Fruit fly (Drosophila melanogaster) whole organism, embryonic: ENCODE results near the gene Calr.

Experiments used
- Atf3 ChIP-seq: fragments of 200-800 bp; sonication (Bioruptor generic); optimal IDR thresholded peaks from 3 replicates; lab custom pipeline; 2016; ENCODE audit warnings: missing biosample characterization, missing genetic modification characterization
- Atf6 ChIP-seq: fragments of 200-800 bp; sonication (Bioruptor generic); IDR thresholded peaks from 2 replicates; pipeline ENCODE4 v1.3.6; 2022; ENCODE audit warnings: missing biosample characterization, missing genetic modification characterization
- CG10654 ChIP-seq: fragments of 200-800 bp; sonication (Bioruptor generic); optimal IDR thresholded peaks from 2 replicates; lab custom pipeline; 2016; ENCODE audit warnings: missing biosample characterization, missing genetic modification characterization
- CG11093 ChIP-seq: fragments of 200-800 bp; sonication (Bioruptor generic); IDR thresholded peaks from 3 replicates; pipeline ENCODE4 v1.3.6; 2022; ENCODE audit warnings: missing biosample characterization, missing genetic modification characterization
- CG11456 ChIP-seq: fragments of 200-800 bp; sonication (Bioruptor generic); IDR thresholded peaks from 3 replicates; pipeline ENCODE4 v1.3.6; 2022; ENCODE audit warnings: missing biosample characterization, missing genetic modification characterization
- CG12942 ChIP-seq: fragments of 200-800 bp; sonication (Bioruptor generic); optimal IDR thresholded peaks from 3 replicates; lab custom pipeline; 2016; ENCODE audit warnings: missing biosample characterization, missing genetic modification characterization
- CG13296 ChIP-seq: fragments of 200-800 bp; sonication (Bioruptor generic); optimal IDR thresholded peaks from 3 replicates; lab custom pipeline; 2018; ENCODE audit warnings: missing biosample characterization, mild to moderate bottlenecking, missing genetic modification characterization
- CG14710 ChIP-seq: fragments of 200-800 bp; sonication (Bioruptor generic); optimal IDR thresholded peaks from 3 replicates; lab custom pipeline; 2019; ENCODE audit warnings: missing biosample characterization, mild to moderate bottlenecking, missing genetic modification characterization, moderate library complexity
- CG16815 ChIP-seq: fragments of 200-800 bp; sonication (Bioruptor generic); optimal IDR thresholded peaks from 3 replicates; lab custom pipeline; 2017; ENCODE audit warnings: missing biosample characterization, mild to moderate bottlenecking, missing genetic modification characterization
- CG17186 ChIP-seq: fragments of 200-800 bp; sonication (Bioruptor generic); optimal IDR thresholded peaks from 3 replicates; lab custom pipeline; 2017; ENCODE audit warnings: missing biosample characterization, missing genetic modification reagents, missing genetic modification characterization
- CG2116 ChIP-seq: fragments of 200-800 bp; sonication (Bioruptor generic); optimal IDR thresholded peaks from 3 replicates; lab custom pipeline; 2018; ENCODE audit warnings: missing biosample characterization, mild to moderate bottlenecking, missing genetic modification characterization
- CG4404 ChIP-seq: fragments of 200-800 bp; sonication (Bioruptor generic); IDR thresholded peaks from 2 replicates; pipeline ENCODE4 v1.3.6; 2022; ENCODE audit warnings: missing biosample characterization, missing genetic modification characterization
- CG4820 ChIP-seq: fragments of 200-800 bp; sonication (Bioruptor generic); optimal IDR thresholded peaks from 3 replicates; lab custom pipeline; 2016; ENCODE audit warnings: missing biosample characterization, missing genetic modification characterization
- CG4854 ChIP-seq: fragments of 200-800 bp; sonication (Bioruptor generic); optimal IDR thresholded peaks from 2 replicates; lab custom pipeline; 2016; ENCODE audit warnings: missing biosample characterization, missing genetic modification characterization, inconsistent platforms
- CG6791 ChIP-seq: fragments of 200-800 bp; sonication (Bioruptor generic); IDR thresholded peaks from 3 replicates; pipeline ENCODE4 v1.3.6; 2022; ENCODE audit warnings: missing biosample characterization, missing genetic modification characterization; ENCODE audit not compliant: partially characterized antibody
- CG7786 ChIP-seq: fragments of 200-800 bp; sonication (Bioruptor generic); optimal IDR thresholded peaks from 2 replicates; lab custom pipeline; 2016; ENCODE audit warnings: missing biosample characterization, missing genetic modification characterization
- D ChIP-seq, 2 experiments: fragments of 200-800 bp in 1 of 2; fragments of >200 bp in 1 of 2; sonication (Bioruptor generic) in 1 of 2; optimal IDR thresholded peaks; 2 replicates in 1 of 2; 3 replicates in 1 of 2; lab custom pipeline; 2017; ENCODE audit warnings: mild to moderate bottlenecking in 1 of 2, missing biosample characterization in 1 of 2, missing genetic modification characterization in 1 of 2, missing genetic modification reagents in 1 of 2
- D19A ChIP-seq: fragments of 200-800 bp; optimal IDR thresholded peaks from 3 replicates; lab custom pipeline; 2019; ENCODE audit warnings: missing biosample characterization, mild to moderate bottlenecking, missing genetic modification characterization, moderate library complexity
- Dip3 ChIP-seq: fragments of 200-800 bp; sonication (Bioruptor generic); optimal IDR thresholded peaks from 3 replicates; lab custom pipeline; 2016; ENCODE audit warnings: missing biosample characterization, missing genetic modification characterization
- Doc2 ChIP-seq: fragments of 200-800 bp; sonication (Bioruptor generic); IDR thresholded peaks from 2 replicates; pipeline ENCODE4 v1.3.6; 2022; ENCODE audit warnings: missing biosample characterization, missing genetic modification characterization
- Drgx ChIP-seq: fragments of 200-800 bp; sonication (Bioruptor generic); IDR thresholded peaks from 2 replicates; pipeline ENCODE4 v1.3.6; 2022; ENCODE audit warnings: missing biosample characterization, missing genetic modification characterization
- Med ChIP-seq: fragments of 200-800 bp; sonication (Bioruptor generic); peaks from one replicate; lab custom pipeline; 2016; ENCODE audit warnings: missing biosample characterization, missing genetic modification characterization, mild to moderate bottlenecking, inconsistent platforms, moderate library complexity
- Mes4 ChIP-seq: fragments of 200-800 bp; sonication (Bioruptor generic); optimal IDR thresholded peaks from 2 replicates; lab custom pipeline; 2016; ENCODE audit warnings: missing biosample characterization, missing genetic modification characterization
- Myb ChIP-seq: fragments of 200-800 bp; sonication (Bioruptor generic); optimal IDR thresholded peaks from 2 replicates; lab custom pipeline; 2016; ENCODE audit warnings: missing biosample characterization, missing genetic modification characterization
- Optix ChIP-seq: fragments of 200-800 bp; sonication (Bioruptor generic); IDR thresholded peaks from 3 replicates; pipeline ENCODE4 v1.3.6; 2022; ENCODE audit warnings: missing biosample characterization, missing genetic modification characterization
- Poxn ChIP-seq: fragments of 200-800 bp; sonication (Bioruptor generic); IDR thresholded peaks from 2 replicates; pipeline ENCODE4 v1.3.6; 2022; ENCODE audit warnings: missing biosample characterization, missing genetic modification characterization
- Sin3A ChIP-seq: fragments of >200 bp; optimal IDR thresholded peaks from 2 replicates; lab custom pipeline; 2018
- Spps ChIP-seq: fragments of 200-800 bp; sonication (Bioruptor generic); optimal IDR thresholded peaks from 2 replicates; lab custom pipeline; 2018; ENCODE audit warnings: missing biosample characterization, mild to moderate bottlenecking, missing genetic modification characterization
- TFAM ChIP-seq: fragments of 200-800 bp; sonication (Bioruptor generic); optimal IDR thresholded peaks from 2 replicates; lab custom pipeline; 2017; ENCODE audit warnings: missing biosample characterization, missing genetic modification characterization, inconsistent platforms
- Vsx1 ChIP-seq: fragments of 200-800 bp; sonication (Bioruptor generic); optimal IDR thresholded peaks from 2 replicates; lab custom pipeline; 2017; ENCODE audit warnings: missing biosample characterization, mild to moderate bottlenecking, missing genetic modification characterization, missing genetic modification reagents
- ab ChIP-seq: fragments of 200-800 bp; sonication (Bioruptor generic); optimal IDR thresholded peaks from 2 replicates; lab custom pipeline; 2016; ENCODE audit warnings: missing biosample characterization, missing genetic modification characterization
- abd-A ChIP-seq: fragments of 200-800 bp; sonication (Bioruptor generic); optimal IDR thresholded peaks from 3 replicates; lab custom pipeline; 2019; ENCODE audit warnings: missing biosample characterization, mild to moderate bottlenecking, missing genetic modification characterization, moderate library complexity
- ara ChIP-seq: fragments of 200-800 bp; sonication (Bioruptor generic); IDR thresholded peaks from 2 replicates; pipeline ENCODE4 v1.3.6; 2022; ENCODE audit warnings: missing biosample characterization, missing genetic modification characterization
- ash1 ChIP-seq: fragments of 200-800 bp; sonication (Bioruptor generic); optimal IDR thresholded peaks from 2 replicates; lab custom pipeline; 2018; ENCODE audit warnings: missing biosample characterization, mild to moderate bottlenecking, missing genetic modification characterization
- fd3F ChIP-seq: fragments of 200-800 bp; sonication (Bioruptor generic); optimal IDR thresholded peaks from 2 replicates; lab custom pipeline; 2018; ENCODE audit warnings: missing biosample characterization, mild to moderate bottlenecking, missing genetic modification characterization, moderate library complexity
- gsb-n ChIP-seq: fragments of 200-800 bp; sonication (Bioruptor generic); optimal IDR thresholded peaks from 3 replicates; lab custom pipeline; 2018; ENCODE audit warnings: missing biosample characterization, mild to moderate bottlenecking, missing genetic modification characterization
- jigr1 ChIP-seq: fragments of 200-800 bp; sonication (Bioruptor generic); IDR thresholded peaks from 3 replicates; pipeline ENCODE4 v1.3.6; 2022; ENCODE audit warnings: missing biosample characterization, missing genetic modification characterization
- kah ChIP-seq: fragments of 200-800 bp; sonication (Bioruptor generic); optimal IDR thresholded peaks from 2 replicates; lab custom pipeline; 2018; ENCODE audit warnings: missing biosample characterization, mild to moderate bottlenecking, missing genetic modification characterization
- maf-S ChIP-seq: fragments of 200-800 bp; sonication (Bioruptor generic); optimal IDR thresholded peaks from 2 replicates; lab custom pipeline; 2016; ENCODE audit warnings: missing biosample characterization, missing genetic modification characterization
- mld ChIP-seq: fragments of 200-800 bp; sonication (Bioruptor generic); IDR thresholded peaks from 3 replicates; pipeline ENCODE4 v1.3.6; 2022; ENCODE audit warnings: missing biosample characterization, missing genetic modification characterization; ENCODE audit not compliant: partially characterized antibody
- oc ChIP-seq: fragments of 200-800 bp; sonication (Bioruptor generic); optimal IDR thresholded peaks from 2 replicates; lab custom pipeline; 2018; ENCODE audit warnings: missing biosample characterization, mild to moderate bottlenecking, missing genetic modification characterization, moderate library complexity
- otp ChIP-seq: fragments of 200-800 bp; sonication (Bioruptor generic); IDR thresholded peaks from 3 replicates; pipeline ENCODE4, ENCODE4 v1.3.6; 2022; ENCODE audit warnings: missing biosample characterization, missing genetic modification characterization
- pb ChIP-seq: fragments of 200-800 bp; sonication (Bioruptor generic); optimal IDR thresholded peaks from 3 replicates; lab custom pipeline; 2016; ENCODE audit warnings: missing biosample characterization, missing genetic modification characterization
- pros ChIP-seq: fragments of 200-800 bp; sonication (Bioruptor generic); optimal IDR thresholded peaks from 3 replicates; lab custom pipeline; 2019; ENCODE audit warnings: missing biosample characterization, mild to moderate bottlenecking, missing genetic modification characterization, moderate library complexity
- psq ChIP-seq: fragments of 200-800 bp; sonication (Bioruptor generic); optimal IDR thresholded peaks from 2 replicates; lab custom pipeline; 2017; ENCODE audit warnings: missing biosample characterization, missing genetic modification characterization
- row ChIP-seq: fragments of 200-800 bp; sonication (Bioruptor generic); IDR thresholded peaks from 3 replicates; pipeline ENCODE4 v1.3.6; 2022; ENCODE audit warnings: missing biosample characterization, missing genetic modification characterization
- scrt ChIP-seq: fragments of 200-800 bp; sonication (Bioruptor generic); optimal IDR thresholded peaks from 2 replicates; lab custom pipeline; 2018; ENCODE audit warnings: missing biosample characterization, mild to moderate bottlenecking, missing genetic modification characterization, moderate library complexity
- seq ChIP-seq: fragments of 200-800 bp; sonication (Bioruptor generic); IDR thresholded peaks from 2 replicates; pipeline ENCODE4 v1.3.6; 2022; ENCODE audit warnings: missing biosample characterization, missing genetic modification characterization
- shn ChIP-seq: fragments of 200-800 bp; sonication (Bioruptor generic); optimal IDR thresholded peaks from 3 replicates; lab custom pipeline; 2016; ENCODE audit warnings: missing biosample characterization, missing genetic modification characterization
- unc-4 ChIP-seq: fragments of 200-800 bp; sonication (Bioruptor generic); IDR thresholded peaks from 2 replicates; pipeline ENCODE4 v1.3.6; 2022; ENCODE audit warnings: missing biosample characterization, missing genetic modification characterization; ENCODE audit not compliant: partially characterized antibody
- z ChIP-seq: fragments of 200-800 bp; sonication (Bioruptor generic); IDR thresholded peaks from 3 replicates; pipeline ENCODE4 v1.3.6; 2022; ENCODE audit warnings: missing biosample characterization, missing genetic modification characterization
- zen ChIP-seq: fragments of 200-800 bp; sonication (Bioruptor generic); optimal IDR thresholded peaks from 3 replicates; lab custom pipeline; 2018; ENCODE audit warnings: missing biosample characterization, mild to moderate bottlenecking, missing genetic modification characterization, moderate library complexity

Calr gene

DNA sequence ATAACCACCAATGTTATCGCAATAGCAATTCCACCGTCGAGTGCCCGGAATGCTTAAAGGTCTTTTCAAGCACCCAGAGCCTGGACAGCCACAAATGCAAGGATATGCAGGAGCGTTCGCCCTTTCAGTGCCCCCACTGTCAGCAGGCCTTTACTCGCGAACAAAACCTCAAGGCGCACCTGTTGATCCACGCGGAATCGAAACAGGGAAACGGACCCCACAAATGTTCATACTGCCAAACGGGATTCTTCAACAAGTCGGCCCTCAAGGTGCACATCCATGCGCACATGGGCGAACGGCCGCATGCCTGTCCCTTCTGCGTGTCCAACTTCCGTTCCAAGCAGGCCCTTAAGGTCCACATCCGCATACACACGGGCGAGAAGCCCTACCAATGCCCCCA is 2.6 kb downstream of the Calr start:
- TF ChIP-seq psq (GFP tag; lab: Kevin White, UChicago) (no peak), shn (GFP tag; lab: Kevin White, UChicago) (no peak), Med (peak; percentile 67), scrt (peak; percentile 40), oc (no peak), Atf3 (GFP tag; lab: Kevin White, UChicago) (no peak), CG16815 (no peak), Optix (GFP tag; lab: Robert Waterston, UW) (0 out of 3 replicates have a peak, but pooled peaks have one; percentile 21), kah (peak; percentile 68), mld (GFP tag; lab: Robert Waterston, UW) (0 out of 3 replicates have a peak, but pooled peaks have one; percentile 18), seq (no peak), Atf6 (peak; percentile 23; the same call in 1 of the 2 replicates), Spps (tag; lab: Kevin White, UChicago) (no peak), D (optimal IDR thresholded peaks at IDR 0.05; lab: Kevin White, UChicago) (peak; percentile 13), D (GFP tag; optimal IDR thresholded peaks at IDR 0.05; lab: Kevin White, UChicago) (no peak), ash1 (no peak), CG7786 (no peak), pb (GFP tag; lab: Kevin White, UChicago) (no peak), CG14710 (no peak), ab (GFP tag; lab: Kevin White, UChicago) (no peak), abd-A (tag; lab: Kevin White, UChicago) (no peak), CG6791 (GFP tag; lab: Robert Waterston, UW) (0 out of 3 replicates have a peak, but pooled peaks have one; percentile 34), ara (GFP tag; lab: Robert Waterston, UW) (0 out of 2 replicates have a peak, but pooled peaks have one; percentile 25), Myb (GFP tag; lab: Kevin White, UChicago) (no peak), maf-S (no peak), CG4404 (GFP tag; lab: Robert Waterston, UW) (no peak), CG11456 (0 out of 3 replicates have a peak, but pooled peaks have one; percentile 41), unc-4 (no peak), CG11093 (GFP tag; lab: Robert Waterston, UW) (0 out of 3 replicates have a peak, but pooled peaks have one; percentile 22), Drgx (GFP tag; lab: Robert Waterston, UW) (0 out of 2 replicates have a peak, but pooled peaks have one; percentile 13), CG4854 (GFP tag; lab: Kevin White, UChicago) (no peak)

DNA sequence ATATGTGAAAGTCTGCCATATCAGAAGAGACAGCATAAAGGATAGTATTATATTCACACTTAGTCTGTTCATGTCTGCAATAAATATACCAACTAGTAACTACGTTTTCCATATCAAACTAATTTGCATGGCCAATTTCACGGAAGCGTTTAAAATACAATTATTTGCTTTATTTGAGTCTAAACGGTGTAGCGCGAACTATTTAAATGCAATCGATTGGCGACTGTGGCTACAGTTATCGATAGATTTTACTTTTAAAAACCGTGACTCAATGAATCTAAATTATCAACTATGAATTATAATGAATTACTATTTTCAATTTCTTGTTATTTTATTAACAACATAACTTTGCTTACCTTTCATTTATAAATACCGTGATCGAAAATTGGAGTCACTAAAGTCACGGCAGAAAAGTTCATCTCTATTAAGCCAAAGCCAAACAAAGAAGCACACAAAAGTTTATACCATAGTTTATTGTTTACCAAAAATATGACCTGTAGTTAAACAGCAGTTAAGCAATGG is 3.7 kb downstream of the Calr start, which contains the start of the genes CG9427 and CG8319:
TSS of gene CG9427 (minus strand) at position 51 of the 522 bp plus-strand sequence.
TSS of gene CG8319 (plus strand) at position 442 of the 522 bp plus-strand sequence.
- TF ChIP-seq TFAM (GFP tag; lab: Kevin White, UChicago) (no peak), gsb-n (peak; percentile 59), Sin3A (peak; percentile 13), Mes4 (GFP tag; lab: Kevin White, UChicago) (peak; percentile 49), jigr1 (GFP tag; lab: Robert Waterston, UW) (no peak), Dip3 (GFP tag; lab: Kevin White, UChicago) (peak; percentile 58), ash1 (no peak), Doc2 (GFP tag; lab: Robert Waterston, UW) (no peak), zen (tag; lab: Kevin White, UChicago) (peak; percentile 72), D19A (tag; lab: Kevin White, UChicago) (peak; percentile 28), fd3F (GFP tag; lab: Kevin White, UChicago) (peak; percentile 47), CG12942 (peak; percentile 61), CG17186 (peak; percentile 63), Poxn (no peak), CG2116 (GFP tag; lab: Kevin White, UChicago) (peak; percentile 92), Vsx1 (GFP tag; lab: Kevin White, UChicago) (no peak), row (GFP tag; lab: Robert Waterston, UW) (peak; percentile 82), otp (no peak), CG13296 (GFP tag; lab: Kevin White, UChicago) (peak; percentile 62), pros (no peak), z (GFP tag; lab: Robert Waterston, UW) (no peak), CG10654 (GFP tag; lab: Kevin White, UChicago) (peak; percentile 40), CG4820 (GFP tag; lab: Kevin White, UChicago) (peak; percentile 47)
